Worm (Caenorhabditis elegans) whole organism, L1 larva: ENCODE results near the gene srz-23.

Experiments
- C04F5.9 ChIP-seq: sonication (generic microtip); optimal IDR thresholded peaks from 2 replicates; lab custom pipeline; 2016; ENCODE audit warnings: missing genetic modification characterization, missing compliant biosample characterization
- C34B4.2 ChIP-seq: sonication (generic microtip); optimal IDR thresholded peaks from 2 replicates; lab custom pipeline; 2017; ENCODE audit warnings: mild to moderate bottlenecking, missing genetic modification characterization, missing compliant biosample characterization
- F16B12.6 ChIP-seq: fragments of 150-350 bp; optimal IDR thresholded peaks from 2 replicates; lab custom pipeline; 2014; ENCODE audit warnings: missing biosample characterization, missing genetic modification characterization
- Y116A8C.19 ChIP-seq: sonication (generic microtip); optimal IDR thresholded peaks from 2 replicates; lab custom pipeline; 2016; ENCODE audit warnings: missing compliant biosample characterization, missing genetic modification characterization, borderline replicate concordance
- aha-1 ChIP-seq: fragments of 150-350 bp; optimal IDR thresholded peaks from 2 replicates; lab custom pipeline; 2014; ENCODE audit warnings: missing biosample characterization, missing genetic modification characterization
- aly-2 ChIP-seq: fragments of 150-350 bp; optimal IDR thresholded peaks from 2 replicates; lab custom pipeline; 2014; ENCODE audit warnings: missing biosample characterization, missing genetic modification characterization
- ceh-8 ChIP-seq: fragments of 200-800 bp; sonication (Bioruptor generic); optimal IDR thresholded peaks from 2 replicates; lab custom pipeline; 2018; ENCODE audit warnings: mild to moderate bottlenecking, missing genetic modification characterization, moderate library complexity, missing compliant biosample characterization
- efl-1 ChIP-seq, 4 experiments: fragments of 150-350 bp; optimal IDR thresholded peaks in 3 of 4; peaks in 1 of 4; 1 replicate in 1 of 4; 2 replicates in 3 of 4; lab custom pipeline; 2014; ENCODE audit warnings: missing biosample characterization in 2 of 4, missing genetic modification characterization in 2 of 4, missing genetic modification reagents in 2 of 4
- efl-3 ChIP-seq: fragments of 200-800 bp; sonication (Bioruptor generic); optimal IDR thresholded peaks from 2 replicates; lab custom pipeline; 2018; ENCODE audit warnings: mild to moderate bottlenecking, missing genetic modification characterization, missing compliant biosample characterization
- egl-13 ChIP-seq: sonication (generic microtip); optimal IDR thresholded peaks from 2 replicates; lab custom pipeline; 2016; ENCODE audit warnings: missing genotype, missing genetic modification reagents, missing genetic modification characterization, missing compliant biosample characterization
- ets-5 ChIP-seq: fragments of 200-800 bp; sonication (Bioruptor generic); IDR thresholded peaks from 2 replicates; pipeline ENCODE4 v1.3.6; 2022; ENCODE audit warnings: missing genetic modification characterization, missing compliant biosample characterization
- fkh-8 ChIP-seq: sonication (generic microtip); optimal IDR thresholded peaks from 2 replicates; lab custom pipeline; 2016; ENCODE audit warnings: mild to moderate bottlenecking, missing genetic modification characterization, missing compliant biosample characterization
- fos-1 ChIP-seq: fragments of 150-350 bp; optimal IDR thresholded peaks from 2 replicates; lab custom pipeline; 2014; ENCODE audit warnings: missing biosample characterization, missing genetic modification characterization
- grh-1 ChIP-seq: fragments of 200-800 bp; sonication (Bioruptor generic); IDR thresholded peaks from 2 replicates; pipeline ENCODE4 v1.3.6; 2022; ENCODE audit warnings: missing genetic modification reagents, missing genetic modification characterization, missing compliant biosample characterization
- hlh-17 ChIP-seq: fragments of 200-800 bp; sonication (Bioruptor generic); optimal IDR thresholded peaks from 2 replicates; lab custom pipeline; 2018; ENCODE audit warnings: missing genetic modification characterization, mild to moderate bottlenecking, missing compliant biosample characterization, moderate library complexity, borderline replicate concordance
- hlh-4 ChIP-seq: sonication (generic microtip); optimal IDR thresholded peaks from 2 replicates; lab custom pipeline; 2016; ENCODE audit warnings: mild to moderate bottlenecking, missing genetic modification characterization, missing compliant biosample characterization
- isw-1 ChIP-seq: fragments of 200-800 bp; sonication (Bioruptor generic); IDR thresholded peaks from 2 replicates; pipeline ENCODE4 v1.3.6; 2022; ENCODE audit warnings: missing genetic modification characterization, missing compliant biosample characterization
- lin-13 ChIP-seq: fragments of 150-350 bp; optimal IDR thresholded peaks from 2 replicates; lab custom pipeline; 2014; ENCODE audit warnings: missing biosample characterization, missing genetic modification reagents, missing genetic modification characterization
- lin-15B ChIP-seq: fragments of 150-350 bp; sonication (generic microtip); optimal IDR thresholded peaks from 3 replicates; lab custom pipeline; 2014; ENCODE audit warnings: missing biosample characterization, missing genetic modification characterization
- lin-35 ChIP-seq, 2 experiments: fragments of 150-350 bp; optimal IDR thresholded peaks; 2 replicates each; lab custom pipeline; 2014; ENCODE audit warnings: missing biosample characterization in 2 of 2, missing genetic modification characterization in 2 of 2, missing genetic modification reagents in 2 of 2
- mab-9 ChIP-seq: fragments of 200-800 bp; sonication (Bioruptor generic); IDR thresholded peaks from 2 replicates; pipeline ENCODE4 v1.3.6; 2022; ENCODE audit warnings: missing genetic modification reagents, missing genetic modification characterization, missing compliant biosample characterization
- nhr-237 ChIP-seq: fragments of 150-350 bp; optimal IDR thresholded peaks from 2 replicates; lab custom pipeline; 2014; ENCODE audit warnings: missing biosample characterization, missing genetic modification characterization
- nhr-85 ChIP-seq: sonication (generic microtip); peaks from one replicate; lab custom pipeline; 2016; ENCODE audit warnings: missing genetic modification characterization, inconsistent platforms, missing compliant biosample characterization
- nhr-90 ChIP-seq: sonication (generic microtip); optimal IDR thresholded peaks from 2 replicates; lab custom pipeline; 2016; ENCODE audit warnings: mild to moderate bottlenecking, missing genetic modification characterization, missing compliant biosample characterization; ENCODE audit not compliant: poor library complexity
- pag-3 ChIP-seq: sonication (generic microtip); optimal IDR thresholded peaks from 2 replicates; lab custom pipeline; 2017; ENCODE audit warnings: missing genetic modification characterization, mild to moderate bottlenecking, missing compliant biosample characterization, antibody characterized with exemption, borderline replicate concordance; ENCODE audit not compliant: insufficient read depth
- pax-3 ChIP-seq: fragments of 200-800 bp; sonication (Bioruptor generic); optimal IDR thresholded peaks from 2 replicates; lab custom pipeline; 2018; ENCODE audit warnings: mild to moderate bottlenecking, missing genetic modification characterization, moderate library complexity, missing compliant biosample characterization
- rnt-1 ChIP-seq: sonication (generic microtip); optimal IDR thresholded peaks from 2 replicates; lab custom pipeline; 2016; ENCODE audit warnings: mild to moderate bottlenecking, missing genetic modification characterization, moderate library complexity, missing compliant biosample characterization
- tbx-2 ChIP-seq: sonication (generic microtip); optimal IDR thresholded peaks from 2 replicates; lab custom pipeline; 2016; ENCODE audit warnings: missing genetic modification characterization, missing compliant biosample characterization
- ztf-4 ChIP-seq: fragments of 150-350 bp; optimal IDR thresholded peaks from 2 replicates; lab custom pipeline; 2014; ENCODE audit warnings: missing biosample characterization, missing genetic modification characterization

Gene srz-23

ce11 chrIV:3478911-3479385 is 25.5 kb downstream of the srz-23 start, which contains the start of the genes srz-70 and C09G12.5:
Gene srz-70 (minus strand): TSS chrIV:3479011.
Gene C09G12.5 (plus strand): TSS chrIV:3479335.
- TF ChIP-seq isw-1 (no peak), ceh-8 (GFP tag; lab: Kevin White, UChicago) (no peak), fos-1 (tag; lab: Kevin White, UChicago) (no peak)

ce11 chrIV:3481760-3482159 is 28.4 kb downstream of the srz-23 start, which contains the start of gene srz-37:
Gene srz-37 (minus strand): TSS chrIV:3481860.
- TF ChIP-seq egl-13 (tag; lab: Kevin White, UChicago) (no peak), lin-13 (GFP tag; lab: Kevin White, UChicago) (no peak), C34B4.2 (tag; lab: Kevin White, UChicago) (no peak), pag-3 (tag; lab: Kevin White, UChicago) (no peak), C04F5.9 (tag; lab: Kevin White, UChicago) (no peak), hlh-4 (no peak), mab-9 (GFP tag; lab: Robert Waterston, UW) (no peak), fkh-8 (tag; lab: Kevin White, UChicago) (no peak), tbx-2 (tag; lab: Kevin White, UChicago) (no peak), grh-1 (GFP tag; lab: Robert Waterston, UW) (no peak), nhr-90 (tag; lab: Kevin White, UChicago) (no peak), aly-2 (tag; lab: Kevin White, UChicago) (no peak), efl-3 (GFP tag; lab: Kevin White, UChicago) (no peak), pax-3 (tag; lab: Kevin White, UChicago) (no peak), aha-1 (tag; lab: Kevin White, UChicago) (no peak)

- TF ChIP-seq efl-1 (optimal IDR thresholded peaks at IDR 0.05; lab: Kevin White, UChicago) (no peak), efl-1 (GFP tag; optimal IDR thresholded peaks at IDR 0.05 in 1 of 2; lab: Kevin White, UChicago) (peak in 1 of 2 experiments; percentile 15), fkh-8 (tag; lab: Kevin White, UChicago) (peak; percentile 32), aha-1 (tag; lab: Kevin White, UChicago) (no peak), rnt-1 (tag; lab: Kevin White, UChicago) (no peak), lin-15B (tag; lab: Kevin White, UChicago) (no peak), Y116A8C.19 (tag; lab: Kevin White, UChicago) (no peak), ztf-4 (tag; lab: Kevin White, UChicago) (no peak), nhr-85 (tag; lab: Kevin White, UChicago) (no peak), nhr-237 (tag; lab: Kevin White, UChicago) (no peak), hlh-4 (peak; percentile 99)
- TF ChIP-seq, all 84 proteins: peak for 3
These were observed 29.0 kb downstream of the srz-23 start, which contains the start of gene srz-82 for ce11 chrIV:3482195-3482959. Gene srz-82 (plus strand): TSS chrIV:3482895.

- TF ChIP-seq efl-1 (optimal IDR thresholded peaks at IDR 0.05; lab: Kevin White, UChicago) (no peak), efl-1 (GFP tag; optimal IDR thresholded peaks at IDR 0.05 in 1 of 2; lab: Kevin White, UChicago) (peak in 1 of 2 experiments; percentile 32), ztf-4 (tag; lab: Kevin White, UChicago) (no peak), lin-35 (GFP tag; optimal IDR thresholded peaks at IDR 0.05; lab: Kevin White, UChicago) (no peak), F16B12.6 (tag; lab: Kevin White, UChicago) (no peak)
These were observed 38.1 kb downstream of the srz-23 start, which contains the start of gene srz-78 for ce11 chrIV:3491477-3491876. Gene srz-78 (plus strand): TSS chrIV:3491777.

ce11 chrIV:3493310-3493709 is 39.9 kb downstream of the srz-23 start, which contains the start of gene srz-79:
Gene srz-79 (plus strand): TSS chrIV:3493610.
- TF ChIP-seq hlh-17 (no peak), isw-1 (no peak), hlh-4 (peak; percentile 41), ets-5 (GFP tag; lab: Robert Waterston, UW) (no peak), tbx-2 (tag; lab: Kevin White, UChicago) (no peak), C04F5.9 (tag; lab: Kevin White, UChicago) (no peak)
